Fruit fly (Drosophila melanogaster) whole organism, embryonic: ENCODE results near the gene Psf2.

ENCODE experiments used
- Asciz ChIP-seq: fragments of 200-800 bp; sonication (Bioruptor generic); optimal IDR thresholded peaks from 2 replicates; lab custom pipeline; 2017; ENCODE audit warnings: missing biosample characterization, mild to moderate bottlenecking, missing genetic modification characterization, missing genetic modification reagents
- C15 ChIP-seq: fragments of 200-800 bp; sonication (Bioruptor generic); IDR thresholded peaks from 3 replicates; pipeline ENCODE4 v1.3.6; 2022; ENCODE audit warnings: missing biosample characterization, missing genetic modification characterization
- CG10979 ChIP-seq: fragments of 200-800 bp; sonication (Bioruptor generic); optimal IDR thresholded peaks from 2 replicates; lab custom pipeline; 2018; ENCODE audit warnings: missing biosample characterization, mild to moderate bottlenecking, missing genetic modification characterization, moderate library complexity
- CG12104 ChIP-seq: fragments of 200-800 bp; sonication (Bioruptor generic); optimal IDR thresholded peaks from 3 replicates; lab custom pipeline; 2016; ENCODE audit warnings: missing biosample characterization, missing genetic modification characterization
- CG14014 ChIP-seq: fragments of 200-800 bp; sonication (Bioruptor generic); IDR thresholded peaks from 2 replicates; pipeline ENCODE4 v1.3.6; 2022; ENCODE audit warnings: missing biosample characterization, missing genetic modification characterization
- CG15269 ChIP-seq: fragments of 200-800 bp; sonication (Bioruptor generic); optimal IDR thresholded peaks from 2 replicates; lab custom pipeline; 2018; ENCODE audit warnings: missing biosample characterization, mild to moderate bottlenecking, missing genetic modification characterization, moderate library complexity
- CG16779 ChIP-seq: fragments of 200-800 bp; sonication (Bioruptor generic); IDR thresholded peaks from 2 replicates; pipeline ENCODE4 v1.3.6; 2022; ENCODE audit warnings: missing biosample characterization, missing genetic modification characterization
- CG2120 ChIP-seq: fragments of 200-800 bp; sonication (Bioruptor generic); optimal IDR thresholded peaks from 3 replicates; lab custom pipeline; 2016; ENCODE audit warnings: missing biosample characterization, missing genetic modification characterization
- CG2129 ChIP-seq: fragments of 200-800 bp; sonication (Bioruptor generic); IDR thresholded peaks from 2 replicates; pipeline ENCODE4 v1.3.6; 2022; ENCODE audit warnings: missing biosample characterization, missing genetic modification characterization; ENCODE audit not compliant: partially characterized antibody
- CG31388 ChIP-seq: fragments of 200-800 bp; sonication (Bioruptor generic); optimal IDR thresholded peaks from 2 replicates; lab custom pipeline; 2016; ENCODE audit warnings: missing biosample characterization, missing genetic modification characterization
- CG3847 ChIP-seq: fragments of 200-800 bp; sonication (Bioruptor generic); IDR thresholded peaks from 2 replicates; pipeline ENCODE4 v1.3.6; 2022; ENCODE audit warnings: missing biosample characterization, missing genetic modification characterization
- CG4820 ChIP-seq: fragments of 200-800 bp; sonication (Bioruptor generic); optimal IDR thresholded peaks from 3 replicates; lab custom pipeline; 2016; ENCODE audit warnings: missing biosample characterization, missing genetic modification characterization
- CG6175 ChIP-seq: fragments of 200-800 bp; sonication (Bioruptor generic); IDR thresholded peaks from 3 replicates; pipeline ENCODE4 v1.3.6; 2022; ENCODE audit warnings: missing biosample characterization, missing genetic modification characterization
- CG7357 ChIP-seq: fragments of 200-800 bp; sonication (Bioruptor generic); IDR thresholded peaks from 3 replicates; pipeline ENCODE4 v1.3.6; 2022; ENCODE audit warnings: missing biosample characterization, missing genetic modification characterization
- CG8290 ChIP-seq, 3 experiments: fragments of 200-800 bp; sonication (Bioruptor generic); optimal IDR thresholded peaks; 2 replicates each; lab custom pipeline; 2016 to 2019; ENCODE audit warnings: missing biosample characterization in 3 of 3, missing genetic modification characterization in 3 of 3, mild to moderate bottlenecking in 2 of 3, moderate library complexity in 1 of 3
- CG8944 ChIP-seq: fragments of 200-800 bp; sonication (Bioruptor generic); optimal IDR thresholded peaks from 3 replicates; lab custom pipeline; 2016; ENCODE audit warnings: missing biosample characterization, missing genetic modification characterization
- Chrac-16 ChIP-seq: fragments of 200-800 bp; sonication (Bioruptor generic); optimal IDR thresholded peaks from 3 replicates; lab custom pipeline; 2016; ENCODE audit warnings: missing biosample characterization, missing genetic modification characterization
- CrebB ChIP-seq: fragments of 200-800 bp; sonication (Bioruptor generic); optimal IDR thresholded peaks from 3 replicates; lab custom pipeline; 2018; ENCODE audit warnings: missing biosample characterization, mild to moderate bottlenecking, missing genetic modification characterization
- HLH4C ChIP-seq: fragments of 200-800 bp; sonication (Bioruptor generic); IDR thresholded peaks from 3 replicates; pipeline ENCODE4 v1.3.6; 2022; ENCODE audit warnings: missing biosample characterization, missing genetic modification characterization; ENCODE audit not compliant: partially characterized antibody
- HLHmδ ChIP-seq: fragments of 200-800 bp; sonication (Bioruptor generic); optimal IDR thresholded peaks from 2 replicates; lab custom pipeline; 2018; ENCODE audit warnings: missing biosample characterization, mild to moderate bottlenecking, missing genetic modification characterization, moderate library complexity
- Lhr ChIP-seq: fragments of 200-800 bp; sonication (Bioruptor generic); optimal IDR thresholded peaks from 3 replicates; lab custom pipeline; 2017; ENCODE audit warnings: mild to moderate bottlenecking, missing biosample characterization, missing genetic modification reagents, missing genetic modification characterization
- NfI ChIP-seq: fragments of 200-800 bp; sonication (Bioruptor generic); optimal IDR thresholded peaks from 3 replicates; lab custom pipeline; 2018; ENCODE audit warnings: missing biosample characterization, mild to moderate bottlenecking, missing genetic modification characterization, moderate library complexity
- Ptx1 ChIP-seq: fragments of 200-800 bp; sonication (Bioruptor generic); IDR thresholded peaks from 2 replicates; pipeline ENCODE4 v1.3.6; 2022; ENCODE audit warnings: missing biosample characterization, missing genetic modification characterization
- Rfx ChIP-seq: fragments of 200-800 bp; sonication (Bioruptor generic); IDR thresholded peaks from 2 replicates; pipeline ENCODE4 v1.3.6; 2022; ENCODE audit warnings: missing biosample characterization, missing genetic modification characterization
- Side ChIP-seq: fragments of 200-800 bp; sonication (Bioruptor generic); optimal IDR thresholded peaks from 2 replicates; lab custom pipeline; 2016; ENCODE audit warnings: missing biosample characterization, missing genetic modification characterization
- Sry-β ChIP-seq: fragments of 200-800 bp; sonication (Bioruptor generic); optimal IDR thresholded peaks from 2 replicates; lab custom pipeline; 2018; ENCODE audit warnings: missing biosample characterization, mild to moderate bottlenecking, missing genetic modification characterization, moderate library complexity
- ab ChIP-seq: fragments of 200-800 bp; sonication (Bioruptor generic); optimal IDR thresholded peaks from 2 replicates; lab custom pipeline; 2016; ENCODE audit warnings: missing biosample characterization, missing genetic modification characterization
- ac ChIP-seq: fragments of 200-800 bp; sonication (Bioruptor generic); optimal IDR thresholded peaks from 3 replicates; lab custom pipeline; 2017; ENCODE audit warnings: missing biosample characterization, mild to moderate bottlenecking, missing genetic modification characterization
- ato ChIP-seq: fragments of 200-800 bp; sonication (Bioruptor generic); IDR thresholded peaks from 2 replicates; pipeline ENCODE4 v1.3.6; 2022; ENCODE audit warnings: missing biosample characterization, missing genetic modification characterization; ENCODE audit not compliant: partially characterized antibody
- bbx ChIP-seq: fragments of 200-800 bp; sonication (Bioruptor generic); IDR thresholded peaks from 2 replicates; pipeline ENCODE4 v1.3.6; 2022; ENCODE audit warnings: missing biosample characterization, missing genetic modification characterization; ENCODE audit not compliant: partially characterized antibody
- cas ChIP-seq: fragments of 200-800 bp; sonication (Bioruptor generic); IDR thresholded peaks from 2 replicates; pipeline ENCODE4 v1.3.6; 2022; ENCODE audit warnings: missing biosample characterization, missing genetic modification characterization
- chinmo ChIP-seq: fragments of 200-800 bp; sonication (Bioruptor generic); IDR thresholded peaks from 4 replicates; pipeline ENCODE4 v1.3.6; 2022; ENCODE audit warnings: missing biosample characterization, missing genetic modification characterization; ENCODE audit not compliant: partially characterized antibody
- da ChIP-seq: fragments of 200-800 bp; sonication (Bioruptor generic); optimal IDR thresholded peaks from 2 replicates; lab custom pipeline; 2016; ENCODE audit warnings: missing biosample characterization, missing genetic modification characterization
- dati ChIP-seq: fragments of 200-800 bp; sonication (Bioruptor generic); IDR thresholded peaks from 2 replicates; pipeline ENCODE4 v1.3.6; 2022; ENCODE audit warnings: missing biosample characterization, missing genetic modification characterization
- disco-r ChIP-seq: fragments of 200-800 bp; sonication (Bioruptor generic); optimal IDR thresholded peaks from 2 replicates; lab custom pipeline; 2016; ENCODE audit warnings: missing biosample characterization, missing genetic modification characterization
- en ChIP-seq: fragments of 200-800 bp; sonication (Bioruptor generic); optimal IDR thresholded peaks from 2 replicates; lab custom pipeline; 2016; ENCODE audit warnings: missing biosample characterization, missing genetic modification characterization
- eve ChIP-seq, 2 experiments: fragments of >200 bp; optimal IDR thresholded peaks; 2 replicates each; lab custom pipeline; 2017; ENCODE audit warnings: missing biosample characterization in 2 of 2, missing genetic modification characterization in 2 of 2
- gfzf ChIP-seq: fragments of 200-800 bp; sonication (Bioruptor generic); optimal IDR thresholded peaks from 2 replicates; lab custom pipeline; 2016; ENCODE audit warnings: missing biosample characterization, mild to moderate bottlenecking, missing genetic modification characterization, moderate library complexity
- hbn ChIP-seq: fragments of 200-800 bp; sonication (Bioruptor generic); IDR thresholded peaks from 2 replicates; pipeline ENCODE4 v1.3.6; 2022; ENCODE audit warnings: missing biosample characterization, missing genetic modification characterization; ENCODE audit not compliant: partially characterized antibody
- knrl ChIP-seq: fragments of 200-800 bp; sonication (Bioruptor generic); IDR thresholded peaks from 3 replicates; pipeline ENCODE4 v1.3.6; 2022; ENCODE audit warnings: missing biosample characterization, missing genetic modification characterization; ENCODE audit not compliant: partially characterized antibody
- slou ChIP-seq: fragments of 200-800 bp; sonication (Bioruptor generic); optimal IDR thresholded peaks from 3 replicates; lab custom pipeline; 2016; ENCODE audit warnings: missing biosample characterization, missing genetic modification characterization
- sqz ChIP-seq: fragments of 200-800 bp; sonication (Bioruptor generic); optimal IDR thresholded peaks from 3 replicates; lab custom pipeline; 2018; ENCODE audit warnings: missing biosample characterization, mild to moderate bottlenecking, missing genetic modification characterization
- stwl ChIP-seq: fragments of 200-800 bp; sonication (Bioruptor generic); optimal IDR thresholded peaks from 3 replicates; lab custom pipeline; 2018; ENCODE audit warnings: missing biosample characterization, mild to moderate bottlenecking, missing genetic modification characterization, moderate library complexity
- tna ChIP-seq: fragments of 200-800 bp; sonication (Bioruptor generic); IDR thresholded peaks from 2 replicates; pipeline ENCODE4 v1.3.6; 2022; ENCODE audit warnings: missing biosample characterization, missing genetic modification characterization; ENCODE audit not compliant: partially characterized antibody
- toy ChIP-seq: fragments of 200-800 bp; sonication (Bioruptor generic); IDR thresholded peaks from 2 replicates; pipeline ENCODE4 v1.3.6; 2022; ENCODE audit warnings: missing biosample characterization, missing genetic modification characterization
- ttk ChIP-seq: fragments of 200-800 bp; sonication (Bioruptor generic); IDR thresholded peaks from 2 replicates; pipeline ENCODE4 v2.1.2; 2022; ENCODE audit warnings: missing biosample characterization, missing genetic modification characterization
- vvl ChIP-seq: fragments of 200-800 bp; sonication (Bioruptor generic); IDR thresholded peaks from 2 replicates; pipeline ENCODE4 v1.3.6; 2022; ENCODE audit warnings: missing biosample characterization, missing genetic modification characterization
- zen2 ChIP-seq: fragments of 200-800 bp; sonication (Bioruptor generic); IDR thresholded peaks from 3 replicates; pipeline ENCODE4 v1.3.6; 2022; ENCODE audit warnings: missing biosample characterization, missing genetic modification characterization; ENCODE audit not compliant: partially characterized antibody
- zfh1 ChIP-seq: fragments of 200-800 bp; sonication (Bioruptor generic); IDR thresholded peaks from 3 replicates; pipeline ENCODE4 v1.3.6; 2022; ENCODE audit warnings: missing biosample characterization, missing genetic modification characterization

Psf2 gene

DNA sequence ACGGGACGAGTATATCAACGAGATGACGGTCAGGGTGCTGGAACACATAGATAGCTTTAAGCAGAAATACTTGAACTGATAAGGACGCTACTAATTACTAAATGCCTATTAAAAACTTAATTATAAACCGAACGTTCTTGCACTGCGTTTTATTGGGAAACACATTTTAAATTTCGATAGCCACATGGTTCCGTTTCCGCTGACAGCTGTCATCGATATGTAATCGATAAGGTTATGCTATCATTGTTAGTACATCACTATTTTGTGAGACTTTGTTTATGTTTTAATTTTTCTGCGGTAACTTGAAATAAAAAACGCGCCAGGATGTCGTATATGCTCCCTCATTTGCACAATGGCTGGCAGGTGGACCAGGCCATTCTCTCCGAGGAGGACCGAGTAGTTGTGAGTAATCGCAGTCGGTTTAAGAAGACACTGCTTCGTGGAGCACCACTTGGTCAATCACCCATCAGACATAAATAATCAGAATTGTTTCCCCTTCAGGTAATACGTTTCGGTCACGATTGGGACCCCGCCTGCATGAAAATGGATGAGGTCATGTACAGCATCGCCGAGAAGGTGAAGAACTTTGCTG, 16.0 kb upstream of the Psf2 start, which contains the start of gene Dim1 (continued):
- TF ChIP-seq Asciz (peak; percentile 31), tna (GFP tag; lab: Robert Waterston, UW) (peak; percentile 78), vvl (peak; percentile 59; the same call in 1 of the 2 replicates), CG4820 (GFP tag; lab: Kevin White, UChicago) (no peak), bbx (peak; percentile 74), Side (GFP tag; lab: Kevin White, UChicago) (peak; percentile 25), CG15269 (tag; lab: Kevin White, UChicago) (no peak), CG2120 (GFP tag; lab: Kevin White, UChicago) (no peak), dati (GFP tag; lab: Robert Waterston, UW) (no peak), disco-r (GFP tag; lab: Kevin White, UChicago) (no peak), CG10979 (peak; percentile 34), sqz (GFP tag; lab: Kevin White, UChicago) (no peak), ac (GFP tag; lab: Kevin White, UChicago) (no peak), gfzf (peak; percentile 20), zfh1 (peak; percentile 30; the same call in 1 of the 3 replicates), Lhr (GFP tag; lab: Kevin White, UChicago) (peak; percentile 19), toy (no peak), HLH4C (peak; percentile 78), Rfx (peak; percentile 53; the same call in 1 of the 2 replicates), zen2 (GFP tag; lab: Robert Waterston, UW) (peak; percentile 81), NfI (GFP tag; lab: Kevin White, UChicago) (peak; percentile 70), CG7357 (GFP tag; lab: Robert Waterston, UW) (no peak), C15 (GFP tag; lab: Robert Waterston, UW) (no peak), CrebB (tag; lab: Kevin White, UChicago) (peak; percentile 9), Ptx1 (GFP tag; lab: Robert Waterston, UW) (no peak), HLHmδ (GFP tag; lab: Kevin White, UChicago) (no peak), CG6175 (GFP tag; lab: Robert Waterston, UW) (no peak), CG14014 (GFP tag; lab: Robert Waterston, UW) (no peak), en (no peak), hbn (GFP tag; lab: Robert Waterston, UW) (peak; percentile 77), CG12104 (GFP tag; lab: Kevin White, UChicago) (peak; percentile 19), stwl (tag; lab: Kevin White, UChicago) (peak; percentile 82), cas (GFP tag; lab: Robert Waterston, UW) (no peak), CG8290 (GFP tag; optimal IDR thresholded peaks at IDR 0.05; lab: Kevin White, UChicago) (no peak), CG8290 (tag; optimal IDR thresholded peaks at IDR 0.05; lab: Kevin White, UChicago) (no peak), CG2129 (no peak), Chrac-16 (GFP tag; lab: Kevin White, UChicago) (no peak), CG16779 (GFP tag; lab: Robert Waterston, UW) (no peak), CG8944 (GFP tag; lab: Kevin White, UChicago) (no peak), Sry-β (GFP tag; lab: Kevin White, UChicago) (no peak), ato (GFP tag; lab: Robert Waterston, UW) (peak; percentile 72), CG3847 (GFP tag; lab: Robert Waterston, UW) (no peak), knrl (GFP tag; lab: Robert Waterston, UW) (peak; percentile 61), eve (GFP tag; optimal IDR thresholded peaks at IDR 0.05; lab: Kevin White, UChicago) (no peak), ttk (GFP tag; lab: Robert Waterston, UW) (no peak), da (GFP tag; lab: Kevin White, UChicago) (no peak), CG31388 (no peak), ab (no peak), chinmo (peak; percentile 78; the same call in 1 of the 4 replicates), slou (no peak)
